Worm (Caenorhabditis elegans): ENCODE measurements around the gene ilcr-1.

ilcr-1 gene

DNA sequence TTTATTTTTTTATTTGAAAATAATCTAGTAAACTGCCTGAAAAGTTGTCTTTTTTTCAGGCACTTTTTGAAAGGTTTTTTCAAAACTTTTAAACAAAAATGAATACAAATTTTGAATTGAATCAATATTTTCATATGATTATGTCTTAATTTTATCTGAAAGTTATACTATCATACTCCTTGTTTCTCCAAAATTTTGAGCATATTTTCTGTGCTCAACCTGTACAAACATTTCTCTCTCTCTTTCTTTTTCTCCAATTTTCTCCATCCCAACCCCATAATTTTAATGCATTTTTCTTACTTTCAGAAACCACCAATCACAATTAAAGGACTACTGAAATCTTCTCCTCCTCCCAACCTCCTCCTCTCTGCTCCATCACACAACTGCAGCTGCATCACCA is at the start of gene ilcr-1:
Gene ilcr-1, plus strand, starts transcription at position 301 of the 400 bp plus-strand sequence.
- no peak for TF ChIP-seq peb-1 (tag; optimal IDR thresholded peaks at IDR 0.05)
- no peak for TF ChIP-seq ztf-1 (GFP tag; conservative IDR thresholded peaks at IDR 0.05)
- no peak for TF ChIP-seq nhr-129 (tag; optimal IDR thresholded peaks at IDR 0.05)
- no peak for TF ChIP-seq gmeb-1 (tag; optimal IDR thresholded peaks at IDR 0.05)
- TF ChIP-seq unc-62 (GFP tag; optimal IDR thresholded peaks at IDR 0.05), result no peak
- no peak for TF ChIP-seq sem-4 (tag; optimal IDR thresholded peaks at IDR 0.05)
- no peak for TF ChIP-seq egl-27 (tag; optimal IDR thresholded peaks at IDR 0.05)
- TF ChIP-seq nhr-6 (tag; optimal IDR thresholded peaks at IDR 0.05), result no peak
- TF ChIP-seq F13H6.1 (tag; optimal IDR thresholded peaks at IDR 0.05), result no peak
- TF ChIP-seq mdl-1 (tag; optimal IDR thresholded peaks at IDR 0.05), result no peak
- no peak for TF ChIP-seq fos-1 (tag; optimal IDR thresholded peaks at IDR 0.05)
- TF ChIP-seq nhr-77 (tag; optimal IDR thresholded peaks at IDR 0.05), result no peak
- no peak for TF ChIP-seq alr-1 (tag; optimal IDR thresholded peaks at IDR 0.05)
- no peak for TF ChIP-seq unc-39 (tag; optimal IDR thresholded peaks at IDR 0.05)
- TF ChIP-seq ceh-82 (tag; optimal IDR thresholded peaks at IDR 0.05), result no peak
- TF ChIP-seq zag-1 (tag; optimal IDR thresholded peaks at IDR 0.05), result no peak
- TF ChIP-seq unc-55 (GFP tag; optimal IDR thresholded peaks at IDR 0.05), result no peak
- no peak for TF ChIP-seq ama-1 (optimal IDR thresholded peaks at IDR 0.05)
- TF ChIP-seq ceh-16 (tag; optimal IDR thresholded peaks at IDR 0.05), result no peak
- no peak for TF ChIP-seq R02D3.7 (tag; optimal IDR thresholded peaks at IDR 0.05)

DNA sequence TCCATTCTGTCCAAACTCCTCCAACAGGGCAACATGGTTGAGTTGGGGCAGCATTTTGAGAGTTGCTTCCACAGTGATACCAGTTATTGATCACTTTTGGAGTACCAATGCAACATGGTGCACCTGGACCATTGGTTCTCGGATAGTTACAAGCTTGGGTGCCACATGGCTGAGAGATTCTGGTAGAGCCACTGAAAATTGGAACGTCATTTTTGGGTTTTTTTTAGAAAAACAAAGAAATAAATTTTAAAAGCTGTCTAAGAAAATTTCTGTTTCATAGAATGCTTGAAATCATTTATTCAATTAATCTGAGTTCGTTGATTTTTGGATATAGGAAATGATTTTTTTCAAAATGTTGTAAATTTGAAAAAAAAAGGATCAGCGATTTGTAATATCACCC is 49.1 kb upstream of the ilcr-1 start:
- TF ChIP-seq nhr-10 (tag; optimal IDR thresholded peaks at IDR 0.05) (no peak), crh-2 (tag; optimal IDR thresholded peaks at IDR 0.05) (no peak), mab-5 (tag; optimal IDR thresholded peaks at IDR 0.05) (no peak), alr-1 (tag; optimal IDR thresholded peaks at IDR 0.05) (no peak), nhr-12 (tag; optimal IDR thresholded peaks at IDR 0.05) (no peak), sma-9 (GFP tag; optimal IDR thresholded peaks at IDR 0.05) (no peak), sma-9 (tag; optimal IDR thresholded peaks at IDR 0.05) (no peak), nhr-23 (tag; optimal IDR thresholded peaks at IDR 0.05) (no peak), gmeb-1 (tag; optimal IDR thresholded peaks at IDR 0.05) (no peak), lsy-2 (tag; optimal IDR thresholded peaks at IDR 0.05) (no peak), nhr-21 (tag; optimal IDR thresholded peaks at IDR 0.05) (no peak), nhr-11 (tag; optimal IDR thresholded peaks at IDR 0.05) (no peak), nhr-237 (tag; optimal IDR thresholded peaks at IDR 0.05) (no peak)

DNA sequence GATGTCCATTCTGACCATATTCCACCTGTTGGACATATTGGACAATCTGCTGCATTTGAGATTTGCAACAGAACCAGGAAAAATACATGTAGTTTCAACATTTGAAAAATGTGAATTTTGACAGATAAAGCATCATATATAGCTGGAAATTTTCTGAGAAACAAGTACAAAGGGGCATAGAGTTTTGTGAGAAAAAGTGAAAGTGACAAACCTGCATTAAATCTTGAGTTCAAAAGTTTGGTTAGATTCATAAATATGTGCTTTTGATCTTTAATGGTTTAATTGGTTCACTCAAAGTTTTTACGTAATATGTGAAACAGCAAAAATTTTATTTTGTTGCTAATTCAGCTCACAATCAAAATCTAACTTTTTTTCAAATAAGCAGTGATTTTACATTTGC is 48.2 kb upstream of the ilcr-1 start, which contains the start of gene F02H6.7:
Gene F02H6.7, minus strand, starts transcription at position 101 of the 400 bp plus-strand sequence.
- TF ChIP-seq nhr-237 (tag; optimal IDR thresholded peaks at IDR 0.05) (no peak), lin-11 (tag; optimal IDR thresholded peaks at IDR 0.05) (no peak), skn-1 (tag; optimal IDR thresholded peaks at IDR 0.05) (no peak)

DNA sequence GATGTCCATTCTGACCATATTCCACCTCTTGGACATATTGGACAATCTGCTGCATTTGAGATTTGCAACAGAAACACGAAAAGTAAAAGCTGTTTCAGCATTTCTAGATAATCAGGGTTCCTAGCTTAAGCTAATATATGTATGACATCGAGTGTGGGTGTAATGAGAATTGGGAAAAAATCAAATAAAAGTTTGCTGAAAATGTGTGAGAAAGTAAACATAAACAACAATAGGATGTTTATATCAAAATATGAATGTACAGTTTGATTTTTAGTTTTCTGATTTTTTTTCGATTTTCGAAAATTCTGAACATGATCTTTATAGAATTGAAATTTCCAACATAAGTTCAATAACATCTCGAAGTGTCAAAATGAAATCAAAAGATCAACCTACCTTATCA is 45.5 kb upstream of the ilcr-1 start, which contains the start of gene F02H6.6:
Gene F02H6.6, minus strand, starts transcription at position 101 of the 400 bp plus-strand sequence.
- no peak for TF ChIP-seq dmd-4 (tag; optimal IDR thresholded peaks at IDR 0.05)

DNA sequence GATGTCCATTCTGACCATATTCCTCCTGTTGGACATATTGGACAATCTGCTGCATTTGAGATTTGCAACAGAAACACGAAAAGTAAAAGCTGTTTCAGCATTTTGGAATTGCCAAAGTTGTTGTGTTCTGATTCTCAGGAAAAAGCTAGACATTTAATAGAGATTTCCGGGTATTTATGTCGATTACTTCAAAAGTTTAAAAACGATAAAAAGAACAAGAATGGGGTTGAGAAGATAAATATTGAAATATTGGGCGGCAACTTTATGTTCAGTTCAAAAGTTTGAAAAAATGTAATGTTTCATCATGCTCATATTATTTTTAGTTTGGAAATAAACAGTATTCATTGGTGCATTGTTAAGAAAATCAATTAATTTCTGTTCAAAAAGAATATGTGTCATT is 37.3 kb upstream of the ilcr-1 start, which contains the start of gene Y64G10A.1:
Gene Y64G10A.1, minus strand, starts transcription at position 101 of the 400 bp plus-strand sequence.
- TF ChIP-seq ama-1 (optimal IDR thresholded peaks at IDR 0.05) (no peak), ZK546.5 (tag; optimal IDR thresholded peaks at IDR 0.05) (no peak), peb-1 (tag; optimal IDR thresholded peaks at IDR 0.05) (no peak), F13H6.1 (tag; optimal IDR thresholded peaks at IDR 0.05) (no peak)

DNA sequence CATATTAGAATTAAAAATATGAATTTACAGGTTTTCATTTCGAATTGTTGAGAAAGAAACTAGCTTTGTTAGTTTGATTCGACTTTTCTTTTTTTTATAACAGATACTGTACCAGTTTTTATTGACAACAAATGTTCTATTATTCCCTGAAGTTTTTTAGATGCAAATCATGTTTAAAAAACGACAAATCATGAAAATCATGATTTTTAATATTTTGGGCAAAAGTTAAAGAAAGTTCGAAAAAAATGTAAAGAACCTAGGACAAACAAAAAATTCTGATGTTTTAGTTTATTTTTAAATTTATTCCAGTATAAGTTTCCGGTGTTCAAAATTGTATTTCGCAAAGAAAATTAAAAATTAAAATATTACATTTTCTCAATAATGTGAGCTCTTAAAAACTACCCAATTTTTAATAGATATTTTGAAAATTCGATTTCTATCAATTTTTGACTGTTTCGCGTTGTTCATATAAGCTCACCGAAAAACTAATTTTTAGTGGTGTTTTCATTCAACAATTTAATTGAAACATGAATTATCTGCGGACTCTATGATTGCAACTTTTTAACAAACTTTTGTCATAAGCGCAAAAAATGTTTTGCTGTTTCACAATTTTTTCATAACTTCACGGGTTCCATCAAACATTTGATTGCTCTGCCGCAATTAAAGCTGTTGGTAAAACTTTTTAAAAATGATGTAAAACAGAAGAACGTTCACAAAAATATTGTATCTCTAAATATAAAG is 34.7 kb upstream of the ilcr-1 start, which contains the start of gene Y64G10A.10:
Gene Y64G10A.10, minus strand, starts transcription at position 51 of the 741 bp plus-strand sequence.
- no peak for TF ChIP-seq peb-1 (tag; optimal IDR thresholded peaks at IDR 0.05)
- TF ChIP-seq dmd-4 (tag; optimal IDR thresholded peaks at IDR 0.05), result no peak
- TF ChIP-seq fos-1 (tag; optimal IDR thresholded peaks at IDR 0.05), result no peak
- no peak for TF ChIP-seq lin-39 (tag; optimal IDR thresholded peaks at IDR 0.05)
- no peak for TF ChIP-seq ama-1 (optimal IDR thresholded peaks at IDR 0.05)
- no peak for TF ChIP-seq nhr-237 (tag; optimal IDR thresholded peaks at IDR 0.05)
